Worm (Caenorhabditis elegans) whole organism, L2 larva: ENCODE measurements around the gene F41C3.7.

Source experiments
- nhr-11 ChIP-seq: fragments of 150-350 bp; optimal IDR thresholded peaks from 2 replicates; lab custom pipeline; 2014; ENCODE audit warnings: missing biosample characterization, missing genetic modification characterization
- snpc-4 ChIP-seq: fragments of 150-350 bp; optimal IDR thresholded peaks from 2 replicates; lab custom pipeline; 2014; ENCODE audit warnings: missing biosample characterization, missing genetic modification characterization

ce11 chrII:4727769-4728168 lies 2.1 kb upstream of the F41C3.7 start, which contains the start of gene ttr-41:
- no peak for TF ChIP-seq nhr-11 (tag; lab: Kevin White, UChicago)
- no peak for TF ChIP-seq snpc-4
